Fruit fly (Drosophila melanogaster) Kc167 (cell line): Measurements from ENCODE around the gene CG17784.

Experiments used
- h ChIP-seq: fragments of >200 bp; optimal IDR thresholded peaks from 3 replicates; lab custom pipeline; 2018; ENCODE audit warnings: missing external identifiers
- psq ChIP-seq: fragments of >200 bp; optimal IDR thresholded peaks from 2 replicates; lab custom pipeline; 2017; ENCODE audit warnings: missing external identifiers

dm6 chr3R:24353448-24353847, 11.3 kb downstream of the CG17784 start:
- no peak for TF ChIP-seq psq (lab: Kevin White, UChicago)
- no peak for TF ChIP-seq h (lab: Kevin White, UChicago)
